Worm (Caenorhabditis elegans) whole organism, young adult: Measurements from ENCODE around the gene nid-1.
A peak's percentile ranks its signal among the peaks of the same experiment; 100 is the strongest.

ENCODE experiments used
- B0019.2 ChIP-seq: fragments of 200-800 bp; sonication (Bioruptor generic); conservative IDR thresholded peaks from 2 replicates; pipeline ENCODE4 v1.3.6; 2022; ENCODE audit warnings: missing genetic modification reagents, missing genetic modification characterization, missing compliant biosample characterization
- B0336.3 ChIP-seq: fragments of 200-800 bp; sonication (Bioruptor generic); IDR thresholded peaks from 2 replicates; pipeline ENCODE4 v1.3.6; 2022; ENCODE audit warnings: missing genetic modification characterization, missing compliant biosample characterization
- C06A6.2 ChIP-seq: fragments of 200-800 bp; sonication (Bioruptor generic); conservative IDR thresholded peaks from 2 replicates; pipeline ENCODE4 v1.3.6; 2022; ENCODE audit warnings: missing genetic modification characterization, missing compliant biosample characterization
- C17E4.6 ChIP-seq: fragments of 200-800 bp; sonication (Bioruptor generic); IDR thresholded peaks from 2 replicates; pipeline ENCODE4 v1.3.6; 2022; ENCODE audit warnings: missing genetic modification reagents, missing genetic modification characterization, missing compliant biosample characterization
- D2030.7 ChIP-seq: fragments of 200-800 bp; sonication (Bioruptor generic); IDR thresholded peaks from 2 replicates; pipeline ENCODE4 v1.3.6; 2022; ENCODE audit warnings: missing genetic modification reagents, missing genetic modification characterization, missing compliant biosample characterization
- F22D6.2 ChIP-seq: sonication (generic microtip); optimal IDR thresholded peaks from 2 replicates; lab custom pipeline; 2016; ENCODE audit warnings: mild to moderate bottlenecking, missing genetic modification characterization, missing compliant biosample characterization
- F37B4.10 ChIP-seq: fragments of 200-800 bp; sonication (Bioruptor generic); IDR thresholded peaks from 2 replicates; pipeline ENCODE4 v1.3.6; 2022; ENCODE audit warnings: missing genetic modification characterization, missing compliant biosample characterization
- F39B2.1 ChIP-seq: fragments of 200-800 bp; sonication (Bioruptor generic); IDR thresholded peaks from 2 replicates; pipeline ENCODE4 v1.3.6; 2022; ENCODE audit warnings: missing genetic modification reagents, missing genetic modification characterization, missing compliant biosample characterization
- F52B5.7 ChIP-seq: sonication (generic microtip); optimal IDR thresholded peaks from 2 replicates; lab custom pipeline; 2016; ENCODE audit warnings: mild to moderate bottlenecking, missing genetic modification characterization, missing compliant biosample characterization
- Y53G8AR.9 ChIP-seq: fragments of 200-800 bp; sonication (Bioruptor generic); conservative IDR thresholded peaks from 2 replicates; pipeline ENCODE4 v1.3.6; 2022; ENCODE audit warnings: missing genetic modification reagents, missing genetic modification characterization, missing compliant biosample characterization
- Y56A3A.18 ChIP-seq: fragments of 200-800 bp; sonication (Bioruptor generic); IDR thresholded peaks from 2 replicates; pipeline ENCODE4 v1.3.6; 2022; ENCODE audit warnings: missing genetic modification reagents, missing genetic modification characterization, missing compliant biosample characterization
- Y79H2A.3 ChIP-seq: fragments of 200-800 bp; sonication (Bioruptor generic); conservative IDR thresholded peaks from 2 replicates; pipeline ENCODE4 v1.3.6; 2022; ENCODE audit warnings: missing genetic modification reagents, missing genetic modification characterization, missing compliant biosample characterization
- akir-1 ChIP-seq: fragments of 200-800 bp; sonication (Bioruptor generic); optimal IDR thresholded peaks from 2 replicates; lab custom pipeline; 2018; ENCODE audit warnings: mild to moderate bottlenecking, missing genetic modification characterization, moderate library complexity, missing compliant biosample characterization
- aptf-3 ChIP-seq: fragments of 200-800 bp; sonication (Bioruptor generic); IDR thresholded peaks from 2 replicates; pipeline ENCODE4 v1.3.6; 2022; ENCODE audit warnings: missing genetic modification characterization, missing compliant biosample characterization
- attf-5 ChIP-seq: fragments of 200-800 bp; sonication (Bioruptor generic); optimal IDR thresholded peaks from 2 replicates; lab custom pipeline; 2018; ENCODE audit warnings: mild to moderate bottlenecking, missing genetic modification characterization, missing compliant biosample characterization
- bed-1 ChIP-seq: fragments of 200-800 bp; sonication (Bioruptor generic); IDR thresholded peaks from 2 replicates; pipeline ENCODE4 v1.3.6; 2022; ENCODE audit warnings: missing genetic modification reagents, missing genetic modification characterization, missing compliant biosample characterization
- bed-2 ChIP-seq: fragments of 200-800 bp; sonication (Bioruptor generic); IDR thresholded peaks from 2 replicates; pipeline ENCODE4 v1.3.6; 2022; ENCODE audit warnings: missing genetic modification reagents, missing genetic modification characterization, missing compliant biosample characterization
- ceh-40 ChIP-seq: fragments of 200-800 bp; sonication (Bioruptor generic); IDR thresholded peaks from 2 replicates; pipeline ENCODE4 v1.3.6; 2022; ENCODE audit warnings: missing genetic modification characterization, missing compliant biosample characterization
- die-1 ChIP-seq: sonication (generic microtip); optimal IDR thresholded peaks from 2 replicates; lab custom pipeline; 2016; ENCODE audit warnings: missing genotype, mild to moderate bottlenecking, missing genetic modification characterization, missing compliant biosample characterization
- dpl-1 ChIP-seq: fragments of 150-350 bp; optimal IDR thresholded peaks from 2 replicates; lab custom pipeline; 2014; ENCODE audit warnings: missing biosample characterization, missing genetic modification reagents, missing genetic modification characterization
- efl-1 ChIP-seq: fragments of 150-350 bp; optimal IDR thresholded peaks from 2 replicates; lab custom pipeline; 2014; ENCODE audit warnings: missing biosample characterization, missing genetic modification reagents, missing genetic modification characterization
- ekl-4 ChIP-seq: fragments of 200-800 bp; sonication (Bioruptor generic); IDR thresholded peaks from 2 replicates; pipeline ENCODE4 v1.3.6; 2022; ENCODE audit warnings: missing genetic modification reagents, missing genetic modification characterization, missing compliant biosample characterization
- fkh-3 ChIP-seq: sonication (generic microtip); optimal IDR thresholded peaks from 2 replicates; lab custom pipeline; 2016; ENCODE audit warnings: mild to moderate bottlenecking, missing genetic modification characterization, missing compliant biosample characterization
- let-607 ChIP-seq, 2 experiments: fragments of 200-800 bp in 1 of 2; sonication (Bioruptor generic) in 1 of 2; sonication (generic microtip) in 1 of 2; optimal IDR thresholded peaks; 2 replicates each; lab custom pipeline; 2016 to 2018; ENCODE audit warnings: mild to moderate bottlenecking in 2 of 2, missing compliant biosample characterization in 2 of 2, missing genetic modification characterization in 2 of 2, moderate library complexity in 2 of 2, missing genotype in 1 of 2
- lin-35 ChIP-seq, 3 experiments: fragments of 150-350 bp in 2 of 3; sonication (generic microtip) in 1 of 3; optimal IDR thresholded peaks; 2 replicates each; lab custom pipeline; 2014 to 2018; ENCODE audit warnings: missing biosample characterization in 3 of 3, missing genetic modification characterization in 3 of 3, missing genetic modification reagents in 3 of 3
- madf-6 ChIP-seq: fragments of 200-800 bp; sonication (Bioruptor generic); IDR thresholded peaks from 2 replicates; pipeline ENCODE4 v1.3.6; 2022; ENCODE audit warnings: missing genetic modification reagents, missing genetic modification characterization, missing compliant biosample characterization
- mel-28 ChIP-seq: sonication (generic microtip); optimal IDR thresholded peaks from 2 replicates; lab custom pipeline; 2016; ENCODE audit warnings: borderline replicate concordance, mild to moderate bottlenecking, missing genetic modification characterization, missing compliant biosample characterization
- nfya-2 ChIP-seq: fragments of 200-800 bp; sonication (Bioruptor generic); IDR thresholded peaks from 2 replicates; pipeline ENCODE4 v1.3.6; 2022; ENCODE audit warnings: missing genetic modification reagents, missing genetic modification characterization, missing compliant biosample characterization
- nhr-179 ChIP-seq: sonication (generic microtip); optimal IDR thresholded peaks from 2 replicates; lab custom pipeline; 2016; ENCODE audit warnings: mild to moderate bottlenecking, missing genetic modification characterization, missing compliant biosample characterization
- nhr-27 ChIP-seq: fragments of 200-800 bp; sonication (Bioruptor generic); optimal IDR thresholded peaks from 2 replicates; lab custom pipeline; 2018; ENCODE audit warnings: mild to moderate bottlenecking, missing genetic modification characterization, moderate library complexity, missing compliant biosample characterization
- nhr-80 ChIP-seq: sonication (generic microtip); optimal IDR thresholded peaks from 2 replicates; lab custom pipeline; 2016; ENCODE audit warnings: missing genetic modification characterization, missing compliant biosample characterization
- nhr-90 ChIP-seq: sonication (generic microtip); optimal IDR thresholded peaks from 2 replicates; lab custom pipeline; 2016; ENCODE audit warnings: missing genotype, mild to moderate bottlenecking, missing genetic modification characterization, missing compliant biosample characterization
- pbrm-1 ChIP-seq: fragments of 200-800 bp; sonication (Bioruptor generic); IDR thresholded peaks from 2 replicates; pipeline ENCODE4 v1.3.6; 2022; ENCODE audit warnings: missing genetic modification reagents, missing genetic modification characterization, missing compliant biosample characterization
- pha-4 ChIP-seq: fragments of 150-350 bp; sonication (generic microtip); optimal IDR thresholded peaks from 2 replicates; lab custom pipeline; 2014; ENCODE audit warnings: missing biosample characterization, missing genetic modification reagents, missing genetic modification characterization
- repo-1 ChIP-seq: sonication (generic microtip); optimal IDR thresholded peaks from 2 replicates; lab custom pipeline; 2017; ENCODE audit warnings: mild to moderate bottlenecking, missing genetic modification characterization, missing compliant biosample characterization
- sdz-38 ChIP-seq: sonication (generic microtip); optimal IDR thresholded peaks from 2 replicates; lab custom pipeline; 2016; ENCODE audit warnings: missing genotype, missing genetic modification characterization, missing compliant biosample characterization
- zfh-2 ChIP-seq: fragments of 200-800 bp; sonication (Bioruptor generic); conservative IDR thresholded peaks from 2 replicates; pipeline ENCODE4 v1.3.6; 2022; ENCODE audit warnings: missing genetic modification reagents, missing genetic modification characterization, missing compliant biosample characterization
- ztf-26 ChIP-seq: sonication (generic microtip); optimal IDR thresholded peaks from 2 replicates; lab custom pipeline; 2017; ENCODE audit warnings: missing genetic modification characterization, missing compliant biosample characterization

nid-1 gene

ce11 chrV:12954261-12954660, 44.4 kb downstream of the nid-1 start:
- TF ChIP-seq B0019.2 (no peak), B0336.3 (GFP tag; lab: Robert Waterston, UW) (no peak), repo-1 (no peak), let-607 (tag; optimal IDR thresholded peaks at IDR 0.05; lab: Kevin White, UChicago) (no peak), akir-1 (GFP tag; lab: Kevin White, UChicago) (no peak), die-1 (tag; lab: Kevin White, UChicago) (no peak), ekl-4 (GFP tag; lab: Robert Waterston, UW) (no peak), Y79H2A.3 (GFP tag; lab: Robert Waterston, UW) (no peak), F37B4.10 (GFP tag; lab: Robert Waterston, UW) (no peak), nhr-80 (no peak), nhr-90 (tag; lab: Kevin White, UChicago) (no peak), F22D6.2 (tag; lab: Kevin White, UChicago) (no peak), nhr-27 (tag; lab: Kevin White, UChicago) (no peak), ceh-40 (GFP tag; lab: Robert Waterston, UW) (no peak), pha-4 (tag; lab: Kevin White, UChicago) (no peak), D2030.7 (GFP tag; lab: Robert Waterston, UW) (no peak), attf-5 (GFP tag; lab: Kevin White, UChicago) (no peak), ztf-26 (tag; lab: Kevin White, UChicago) (no peak), pbrm-1 (GFP tag; lab: Robert Waterston, UW) (no peak)

ce11 chrV:12961085-12961560, 51.2 kb downstream of the nid-1 start, which contains the start of gene mpst-7:
TSS of gene mpst-7 (minus strand) at chrV:12961135.
- TF ChIP-seq bed-1 (GFP tag; lab: Robert Waterston, UW) (no peak), madf-6 (GFP tag; lab: Robert Waterston, UW) (peak; percentile 36; the same call in 1 of the 2 replicates), efl-1 (GFP tag; lab: Kevin White, UChicago) (peak; percentile 57)

ce11 chrV:12963192-12963591, 53.3 kb downstream of the nid-1 start, which contains the start of gene hrg-9:
TSS of gene hrg-9 (minus strand) at chrV:12963343.
- no peak for TF ChIP-seq nhr-80
- no peak for TF ChIP-seq Y53G8AR.9
- no peak for TF ChIP-seq pbrm-1 (GFP tag; lab: Robert Waterston, UW)
- no peak for TF ChIP-seq sdz-38
- no peak for TF ChIP-seq nhr-179 (tag; lab: Kevin White, UChicago)
- no peak for TF ChIP-seq Y56A3A.18
- TF ChIP-seq C17E4.6 (GFP tag; lab: Robert Waterston, UW), result no peak
- TF ChIP-seq mel-28 (tag; lab: Kevin White, UChicago), result no peak
- TF ChIP-seq zfh-2, result no peak
- no peak for TF ChIP-seq nfya-2 (GFP tag; lab: Robert Waterston, UW)
- TF ChIP-seq C06A6.2 (GFP tag; lab: Robert Waterston, UW), result no peak
- TF ChIP-seq dpl-1 (GFP tag; lab: Kevin White, UChicago), result no peak
- TF ChIP-seq F52B5.7, result no peak
- TF ChIP-seq bed-2 (GFP tag; lab: Robert Waterston, UW), result no peak
- no peak for TF ChIP-seq F39B2.1 (GFP tag; lab: Robert Waterston, UW)
- no peak for TF ChIP-seq madf-6 (GFP tag; lab: Robert Waterston, UW)
- TF ChIP-seq ceh-40 (GFP tag; lab: Robert Waterston, UW), result no peak
- no peak for TF ChIP-seq lin-35 (GFP tag; optimal IDR thresholded peaks at IDR 0.05; lab: Kevin White, UChicago)
- TF ChIP-seq fkh-3 (tag; lab: Kevin White, UChicago), result no peak
- no peak for TF ChIP-seq aptf-3 (GFP tag; lab: Robert Waterston, UW)
